Fruit fly (Drosophila melanogaster): ENCODE data around the gene CG5068.

Gene CG5068

dm6 chr3L:9033537-9033936 lies 47.0 kb downstream of the CG5068 start:
- TF ChIP-seq Myc (optimal IDR thresholded peaks at IDR 0.05) (no peak), insv (optimal IDR thresholded peaks at IDR 0.05) (no peak), ttk (optimal IDR thresholded peaks at IDR 0.05) (no peak), Sin3A (optimal IDR thresholded peaks at IDR 0.05) (no peak), psq (optimal IDR thresholded peaks at IDR 0.05) (no peak), h (optimal IDR thresholded peaks at IDR 0.05) (no peak)

DNA sequence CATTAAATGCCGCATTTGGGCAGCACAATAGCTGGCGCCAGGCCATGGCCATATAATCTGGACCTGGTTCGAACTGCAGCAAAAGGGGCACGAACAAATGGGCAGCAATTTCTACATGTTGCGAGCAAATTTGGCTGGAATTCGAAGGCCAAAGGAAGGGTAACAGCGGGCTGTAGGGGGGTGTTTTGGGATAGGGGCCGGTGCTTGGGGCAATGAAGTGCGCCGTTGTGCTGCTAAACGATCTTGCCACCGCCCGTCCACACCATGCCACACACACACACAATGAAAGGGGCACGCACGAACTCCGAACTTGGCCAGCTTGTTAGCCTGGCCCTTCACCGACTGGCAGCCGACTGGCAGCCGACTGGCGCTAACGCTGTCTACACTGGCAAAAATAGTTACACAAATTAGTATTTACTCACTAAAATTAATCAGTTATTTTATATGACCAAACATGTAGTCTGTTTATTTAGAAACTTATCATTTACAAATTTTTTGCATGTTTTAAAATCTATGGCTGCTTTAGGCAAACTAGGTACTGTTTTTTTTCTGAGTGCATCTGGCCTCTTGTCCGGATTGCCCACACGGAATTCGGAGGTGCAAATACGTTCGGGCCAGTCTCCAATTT lies 47.6 kb downstream of the CG5068 start:
- no peak for TF ChIP-seq insv (optimal IDR thresholded peaks at IDR 0.05)
- TF ChIP-seq psq (optimal IDR thresholded peaks at IDR 0.05), result no peak
- no peak for TF ChIP-seq Myc (optimal IDR thresholded peaks at IDR 0.05)
- no peak for TF ChIP-seq h (optimal IDR thresholded peaks at IDR 0.05)
- no peak for TF ChIP-seq ttk (optimal IDR thresholded peaks at IDR 0.05)
- no peak for TF ChIP-seq Sin3A (optimal IDR thresholded peaks at IDR 0.05)

DNA sequence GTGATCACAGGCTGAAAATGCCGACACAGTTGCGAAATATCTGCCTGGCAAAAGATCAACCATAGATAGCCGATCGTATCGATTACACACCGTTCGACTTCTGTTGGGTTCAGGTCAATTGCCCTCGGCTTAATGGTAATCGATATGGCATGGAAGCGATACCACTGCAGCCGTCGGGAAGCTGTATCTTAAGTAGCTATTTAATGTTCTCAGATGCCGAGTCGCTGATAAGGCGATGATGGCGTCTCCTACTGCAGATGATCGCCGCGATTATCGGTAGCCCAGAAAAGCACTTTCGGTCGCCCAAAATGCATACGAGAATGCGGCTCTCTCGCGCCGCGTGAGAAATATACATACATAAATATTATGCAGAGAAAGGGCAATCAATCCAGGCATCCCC lies 51.1 kb downstream of the CG5068 start:
- TF ChIP-seq h (optimal IDR thresholded peaks at IDR 0.05), result no peak
- no peak for TF ChIP-seq Myc (optimal IDR thresholded peaks at IDR 0.05)
- no peak for TF ChIP-seq Sin3A (optimal IDR thresholded peaks at IDR 0.05)

Data from Kc167 (cell line).